Fruit fly (Drosophila melanogaster) S2 (cell line): ENCODE measurements around the gene CG31191.

Source experiments
- CG8478 ChIP-seq: fragments of >200 bp; optimal IDR thresholded peaks from 2 replicates; lab custom pipeline; 2018
- CTCF ChIP-seq, 2 experiments: fragments of >200 bp; optimal IDR thresholded peaks; 2 replicates each; lab custom pipeline; 2018

dm6 chr3R:20897128-20897527 lies 48.2 kb downstream of the CG31191 start, which contains the start of gene Ktl:
- TF ChIP-seq CG8478 (lab: Kevin White, UChicago) (no peak), CTCF (optimal IDR thresholded peaks at IDR 0.05; lab: Kevin White, UChicago) (no peak)
